Worm (Caenorhabditis elegans): Measurements from ENCODE around the gene ZK938.3.

ce11 chrII:9845239-9845638, 11.5 kb upstream of the ZK938.3 start, which contains the start of gene chil-9:
- no peak for TF ChIP-seq elt-1 (tag; optimal IDR thresholded peaks at IDR 0.05)
- no peak for TF ChIP-seq nhr-12 (tag; optimal IDR thresholded peaks at IDR 0.05)
- no peak for TF ChIP-seq fos-1 (tag; optimal IDR thresholded peaks at IDR 0.05)
- TF ChIP-seq unc-62 (GFP tag; optimal IDR thresholded peaks at IDR 0.05): no peak
- no peak for TF ChIP-seq dmd-4 (tag; optimal IDR thresholded peaks at IDR 0.05)
- no peak for TF ChIP-seq ztf-11 (tag; optimal IDR thresholded peaks at IDR 0.05)
- no peak for TF ChIP-seq C34F6.9 (tag; optimal IDR thresholded peaks at IDR 0.05)
- no peak for TF ChIP-seq snpc-4 (tag; optimal IDR thresholded peaks at IDR 0.05)
- no peak for TF ChIP-seq mdl-1 (tag; optimal IDR thresholded peaks at IDR 0.05)
- no peak for TF ChIP-seq lin-39 (tag; optimal IDR thresholded peaks at IDR 0.05)
- TF ChIP-seq nhr-237 (tag; optimal IDR thresholded peaks at IDR 0.05): no peak
- no peak for TF ChIP-seq nhr-11 (tag; optimal IDR thresholded peaks at IDR 0.05)
- TF ChIP-seq nhr-21 (tag; optimal IDR thresholded peaks at IDR 0.05): no peak
